Comparison of ENCODE assay signal across 1 fruit fly cellular context in the genomic region with DNA sequence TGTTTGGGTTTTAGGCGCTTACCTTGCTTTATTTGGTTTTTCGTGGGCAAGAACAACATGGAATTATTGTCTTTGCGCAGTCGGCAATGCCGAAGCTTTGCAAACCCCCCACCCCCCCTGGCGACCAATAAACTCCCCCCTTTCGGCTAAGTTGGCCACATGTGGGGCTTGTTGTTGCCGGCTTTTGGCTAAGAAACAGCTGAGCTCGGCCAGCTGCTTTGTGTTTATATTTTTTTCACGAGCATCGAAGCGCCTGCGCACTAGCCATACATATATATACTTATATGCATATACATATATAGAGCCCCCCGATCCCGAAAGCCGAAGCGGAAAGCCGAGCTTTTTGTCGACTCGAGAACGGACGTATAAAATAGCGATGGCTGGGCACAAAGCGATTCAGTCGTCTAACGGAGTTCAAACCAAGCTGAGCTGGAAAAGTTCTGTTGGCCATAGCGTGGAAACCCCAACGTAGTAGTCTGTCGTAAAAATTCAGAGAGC.
TF ChIP-seq lines count a peak whose summit lies in the region.

A gene (plus strand): TSS at position 413 of the 498 bp plus-strand sequence.

TF ChIP-seq in whole organism, embryonic, 481 proteins besides CTCF, POLR2A, EP300 and RAD21 (continued from another document):
- TF ChIP-seq fru (optimal IDR thresholded peaks at IDR 0.05; lab: Kevin White, UChicago) (no peak), sima (GFP tag; optimal IDR thresholded peaks at IDR 0.05; lab: Kevin White, UChicago) (no peak), dimm (GFP tag; IDR thresholded peaks at IDR 0.05; lab: Robert Waterston, UW) (no peak), so (GFP tag; IDR thresholded peaks at IDR 0.05; lab: Robert Waterston, UW) (peak; percentile 32; the same call in 1 of the 3 replicates), Dip3 (GFP tag; optimal IDR thresholded peaks at IDR 0.05; lab: Kevin White, UChicago) (no peak), Adf1 (GFP tag; IDR thresholded peaks at IDR 0.05; lab: Robert Waterston, UW) (peak; percentile 83), CG16779 (GFP tag; IDR thresholded peaks at IDR 0.05; lab: Robert Waterston, UW) (no peak), CG6765 (GFP tag; optimal IDR thresholded peaks at IDR 0.05; lab: Kevin White, UChicago) (peak; percentile 62), CG11695 (GFP tag; IDR thresholded peaks at IDR 0.05; lab: Robert Waterston, UW) (0 out of 3 replicates have a peak, but pooled peaks have one; percentile 9), CG17359 (tag; optimal IDR thresholded peaks at IDR 0.05; lab: Kevin White, UChicago) (no peak), CG15514 (GFP tag; optimal IDR thresholded peaks at IDR 0.05; lab: Kevin White, UChicago) (peak; percentile 43), CG10654 (GFP tag; optimal IDR thresholded peaks at IDR 0.05; lab: Kevin White, UChicago) (no peak), Hr39 (optimal IDR thresholded peaks at IDR 0.05; lab: Kevin White, UChicago) (no peak), CG12236 (GFP tag; optimal IDR thresholded peaks at IDR 0.05; lab: Kevin White, UChicago) (no peak), Atf-2 (GFP tag; optimal IDR thresholded peaks at IDR 0.05; lab: Kevin White, UChicago) (no peak), mam (GFP tag; optimal IDR thresholded peaks at IDR 0.05; lab: Kevin White, UChicago) (no peak), ham (GFP tag; IDR thresholded peaks at IDR 0.05; lab: Robert Waterston, UW) (no peak), CG15269 (tag; optimal IDR thresholded peaks at IDR 0.05; lab: Kevin White, UChicago) (peak; percentile 31), br (optimal IDR thresholded peaks at IDR 0.05; lab: Kevin White, UChicago) (no peak), CG18262 (tag; optimal IDR thresholded peaks at IDR 0.05; lab: Kevin White, UChicago) (no peak), vnd (GFP tag; IDR thresholded peaks at IDR 0.05; lab: Robert Waterston, UW; ENCODE audit: partially characterized antibody) (no peak), CG12942 (GFP tag; optimal IDR thresholded peaks at IDR 0.05; lab: Kevin White, UChicago) (no peak), Lhr (GFP tag; optimal IDR thresholded peaks at IDR 0.05; lab: Kevin White, UChicago) (no peak), CG7786 (GFP tag; optimal IDR thresholded peaks at IDR 0.05; lab: Kevin White, UChicago) (no peak), CG7839 (tag; optimal IDR thresholded peaks at IDR 0.05; lab: Kevin White, UChicago) (no peak), HLHmδ (GFP tag; optimal IDR thresholded peaks at IDR 0.05; lab: Kevin White, UChicago) (no peak), CG16815 (GFP tag; optimal IDR thresholded peaks at IDR 0.05; lab: Kevin White, UChicago) (no peak)
